Fruit fly (Drosophila melanogaster): ENCODE measurements around the gene svr.

Gene svr

dm6 chrX:522357-523043 lies 26.3 kb downstream of the svr start (continued):
- TF ChIP-seq Sox14 (GFP tag; optimal IDR thresholded peaks at IDR 0.05) = peak; percentile 75
- peak; percentile 84 for TF ChIP-seq CG31627 (GFP tag; optimal IDR thresholded peaks at IDR 0.05)
- peak; percentile 77 for TF ChIP-seq CG1621 (tag; optimal IDR thresholded peaks at IDR 0.05)
- TF ChIP-seq CG32006 (GFP tag; optimal IDR thresholded peaks at IDR 0.05) = peak; percentile 53
- peak; percentile 65 for TF ChIP-seq net (GFP tag; optimal IDR thresholded peaks at IDR 0.05)
- TF ChIP-seq dsx (GFP tag; optimal IDR thresholded peaks at IDR 0.05; ENCODE audit: poor library complexity, severe bottlenecking) = peak; percentile 45
- TF ChIP-seq Ets21C (GFP tag; optimal IDR thresholded peaks at IDR 0.05) = peak; percentile 67
- peak; percentile 82 for TF ChIP-seq CG3919 (GFP tag; optimal IDR thresholded peaks at IDR 0.05)
- TF ChIP-seq Eip75B (GFP tag; optimal IDR thresholded peaks at IDR 0.05) = peak; percentile 59
- peak; percentile 43 for TF ChIP-seq CG3032 (tag; optimal IDR thresholded peaks at IDR 0.05)
- peak; percentile 84 for TF ChIP-seq vri (GFP tag; optimal IDR thresholded peaks at IDR 0.05)
- TF ChIP-seq topi (GFP tag; optimal IDR thresholded peaks at IDR 0.05) = peak; percentile 70
- peak; percentile 91 for TF ChIP-seq svp (GFP tag)
- peak; percentile 82 for TF ChIP-seq eg (GFP tag; IDR thresholded peaks at IDR 0.05)
- TF ChIP-seq cyc (GFP tag; optimal IDR thresholded peaks at IDR 0.05) = peak; percentile 74
- TF ChIP-seq CG7368 (GFP tag; optimal IDR thresholded peaks at IDR 0.05) = peak; percentile 60
- no peak for TF ChIP-seq Gug (GFP tag; IDR thresholded peaks at IDR 0.05)
- peak; percentile 38 to 41 for TF ChIP-seq salr (GFP tag; optimal IDR thresholded peaks at IDR 0.05)
- peak; percentile 81 for TF ChIP-seq esn (GFP tag; optimal IDR thresholded peaks at IDR 0.05)
- peak; percentile 45 for TF ChIP-seq CG15336 (GFP tag; IDR thresholded peaks at IDR 0.05)
- TF ChIP-seq fkh (GFP tag; optimal IDR thresholded peaks at IDR 0.05) = peak; percentile 91
- no peak for TF ChIP-seq fd85E (GFP tag; optimal IDR thresholded peaks at IDR 0.05)
- peak; percentile 70 for TF ChIP-seq pdm3 (GFP tag; optimal IDR thresholded peaks at IDR 0.05)
- TF ChIP-seq CG34406 (GFP tag; optimal IDR thresholded peaks at IDR 0.05) = peak; percentile 58
- peak; percentile 58 for TF ChIP-seq CG8319 (GFP tag; optimal IDR thresholded peaks at IDR 0.05)
- TF ChIP-seq Hr38 (GFP tag; optimal IDR thresholded peaks at IDR 0.05) = peak; percentile 59
- peak; percentile 59 for TF ChIP-seq Sox15 (GFP tag; optimal IDR thresholded peaks at IDR 0.05)
- peak; percentile 47 for TF ChIP-seq CG6276 (GFP tag; optimal IDR thresholded peaks at IDR 0.05)
- TF ChIP-seq CG6792 (GFP tag; optimal IDR thresholded peaks at IDR 0.05) = peak; percentile 74
- peak; percentile 51 for TF ChIP-seq CG11902 (GFP tag; optimal IDR thresholded peaks at IDR 0.05)

DNA sequence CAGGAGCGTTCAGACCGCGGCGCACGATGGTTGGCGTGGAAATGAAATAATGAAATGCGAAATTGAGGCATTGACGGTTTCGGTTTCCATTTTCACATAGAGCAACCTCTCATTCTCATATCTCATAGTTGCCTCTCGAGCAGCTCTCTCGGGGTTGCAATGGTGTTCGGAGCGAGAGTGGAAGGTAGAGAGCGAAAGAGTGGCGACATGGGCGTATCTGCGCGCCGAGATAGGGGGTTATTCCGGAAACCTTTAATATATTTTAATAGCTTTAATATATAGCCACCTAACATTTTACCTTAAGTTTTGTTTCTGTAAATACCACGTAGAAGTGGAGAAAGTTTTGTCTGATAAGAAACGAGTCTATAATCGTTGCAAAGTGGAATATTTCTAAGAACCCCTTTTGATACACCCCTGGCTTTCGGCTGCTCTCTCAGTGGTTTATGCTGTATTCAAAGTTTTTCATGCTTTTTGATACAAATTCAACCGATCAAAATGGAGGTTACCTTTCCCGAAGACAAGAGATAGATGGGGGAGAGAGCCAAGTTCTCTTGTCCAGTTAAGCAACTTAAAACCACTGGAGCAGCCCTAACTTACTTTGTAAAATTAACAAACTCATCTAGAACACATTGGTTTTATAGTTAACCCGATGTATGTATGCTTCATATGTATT lies 27.1 kb downstream of the svr start, which contains the start of gene elav:
TSS of gene elav (minus strand) at position 48 of the 673 bp plus-strand sequence.
- TF ChIP-seq Eip75B (GFP tag; optimal IDR thresholded peaks at IDR 0.05) (peak; percentile 98), dsx (GFP tag; optimal IDR thresholded peaks at IDR 0.05; ENCODE audit: poor library complexity, severe bottlenecking) (peak; percentile 96), CG11294 (GFP tag; IDR thresholded peaks at IDR 0.05) (peak; percentile 97), CG6854 (GFP tag; optimal IDR thresholded peaks at IDR 0.05) (peak; percentile 98), CG15336 (GFP tag; IDR thresholded peaks at IDR 0.05) (peak; percentile 99), Hr38 (GFP tag; optimal IDR thresholded peaks at IDR 0.05) (peak; percentile 13), CG31627 (GFP tag; optimal IDR thresholded peaks at IDR 0.05) (peak; percentile 97), CG3919 (GFP tag; optimal IDR thresholded peaks at IDR 0.05) (peak; percentile 97), svp (GFP tag) (peak; percentile 98), cyc (GFP tag; optimal IDR thresholded peaks at IDR 0.05) (peak; percentile 97), esn (GFP tag; optimal IDR thresholded peaks at IDR 0.05) (peak; percentile 98), fd59A (GFP tag; optimal IDR thresholded peaks at IDR 0.05) (peak; percentile 97), CG6163 (GFP tag; IDR thresholded peaks at IDR 0.05) (peak; percentile 98), Sox14 (GFP tag; optimal IDR thresholded peaks at IDR 0.05) (peak; percentile 98), Met (GFP tag; optimal IDR thresholded peaks at IDR 0.05) (peak; percentile 99), Eip78C (GFP tag) (peak; percentile 99), vri (GFP tag; optimal IDR thresholded peaks at IDR 0.05) (peak; percentile 97), CG8319 (GFP tag; optimal IDR thresholded peaks at IDR 0.05) (peak; percentile 97), CG11762 (GFP tag; optimal IDR thresholded peaks at IDR 0.05; ENCODE audit: insufficient read depth) (peak; percentile 97), OdsH (GFP tag; optimal IDR thresholded peaks at IDR 0.05) (peak; percentile 98), fd85E (GFP tag; optimal IDR thresholded peaks at IDR 0.05) (peak; percentile 94), Blimp-1 (GFP tag; optimal IDR thresholded peaks at IDR 0.05) (peak; percentile 93), Hr4 (GFP tag; optimal IDR thresholded peaks at IDR 0.05) (peak; percentile 98), fkh (GFP tag; optimal IDR thresholded peaks at IDR 0.05) (peak; percentile 88), CG6792 (GFP tag; optimal IDR thresholded peaks at IDR 0.05) (peak; percentile 98), Lpt (GFP tag; optimal IDR thresholded peaks at IDR 0.05) (peak; percentile 98), Eip93F (GFP tag; optimal IDR thresholded peaks at IDR 0.05) (peak; percentile 96), topi (GFP tag; optimal IDR thresholded peaks at IDR 0.05) (peak; percentile 98), Ets21C (GFP tag; optimal IDR thresholded peaks at IDR 0.05) (peak; percentile 95), spab (GFP tag; optimal IDR thresholded peaks at IDR 0.05) (peak; percentile 97), pdm3 (GFP tag; optimal IDR thresholded peaks at IDR 0.05) (peak; percentile 98), CG7368 (GFP tag; optimal IDR thresholded peaks at IDR 0.05) (peak; percentile 96), Smox (GFP tag; optimal IDR thresholded peaks at IDR 0.05) (peak; percentile 98), Gug (GFP tag; IDR thresholded peaks at IDR 0.05) (peak; percentile 98), CG3032 (tag; optimal IDR thresholded peaks at IDR 0.05) (peak; percentile 98)

All from whole organism, prepupa.